Worm (Caenorhabditis elegans) whole organism, young adult: Measurements from ENCODE around the gene M05D6.2.

Experiments used
- C06A6.2 ChIP-seq: fragments of 200-800 bp; sonication (Bioruptor generic); conservative IDR thresholded peaks from 2 replicates; pipeline ENCODE4 v1.3.6; 2022; ENCODE audit warnings: missing genetic modification characterization, missing compliant biosample characterization
- F22D6.2 ChIP-seq: sonication (generic microtip); optimal IDR thresholded peaks from 2 replicates; lab custom pipeline; 2016; ENCODE audit warnings: mild to moderate bottlenecking, missing genetic modification characterization, missing compliant biosample characterization
- F33H1.4 ChIP-seq: fragments of 200-800 bp; sonication (Bioruptor generic); IDR thresholded peaks from 2 replicates; pipeline ENCODE4 v1.3.6; 2022; ENCODE audit warnings: missing genetic modification reagents, missing genetic modification characterization, missing compliant biosample characterization
- F39B2.1 ChIP-seq: fragments of 200-800 bp; sonication (Bioruptor generic); IDR thresholded peaks from 2 replicates; pipeline ENCODE4 v1.3.6; 2022; ENCODE audit warnings: missing genetic modification reagents, missing genetic modification characterization, missing compliant biosample characterization
- F49E8.2 ChIP-seq: sonication (generic microtip); optimal IDR thresholded peaks from 3 replicates; lab custom pipeline; 2017; ENCODE audit warnings: missing genetic modification characterization, mild to moderate bottlenecking, missing compliant biosample characterization, antibody characterized with exemption, moderate library complexity; ENCODE audit not compliant: insufficient read depth
- F55B11.4 ChIP-seq: sonication (generic microtip); optimal IDR thresholded peaks from 2 replicates; lab custom pipeline; 2016; ENCODE audit warnings: missing compliant biosample characterization, missing genetic modification characterization, borderline replicate concordance; ENCODE audit not compliant: insufficient read depth
- T07F8.4 ChIP-seq: sonication (generic microtip); optimal IDR thresholded peaks from 2 replicates; lab custom pipeline; 2016; ENCODE audit warnings: mild to moderate bottlenecking, missing genetic modification characterization, moderate library complexity, missing compliant biosample characterization
- T26A5.8 ChIP-seq: sonication (generic microtip); optimal IDR thresholded peaks from 2 replicates; lab custom pipeline; 2016; ENCODE audit warnings: missing genetic modification characterization, missing compliant biosample characterization
- Y53G8AR.9 ChIP-seq: fragments of 200-800 bp; sonication (Bioruptor generic); conservative IDR thresholded peaks from 2 replicates; pipeline ENCODE4 v1.3.6; 2022; ENCODE audit warnings: missing genetic modification reagents, missing genetic modification characterization, missing compliant biosample characterization
- Y56A3A.18 ChIP-seq: fragments of 200-800 bp; sonication (Bioruptor generic); IDR thresholded peaks from 2 replicates; pipeline ENCODE4 v1.3.6; 2022; ENCODE audit warnings: missing genetic modification reagents, missing genetic modification characterization, missing compliant biosample characterization
- Y95B8A.8 ChIP-seq: fragments of 200-800 bp; sonication (Bioruptor generic); IDR thresholded peaks from 2 replicates; pipeline ENCODE4 v1.3.6; 2022; ENCODE audit warnings: missing genetic modification reagents, missing genetic modification characterization, missing compliant biosample characterization
- ZK185.1 ChIP-seq: sonication (generic microtip); optimal IDR thresholded peaks from 2 replicates; lab custom pipeline; 2016; ENCODE audit warnings: mild to moderate bottlenecking, missing genetic modification characterization, missing compliant biosample characterization; ENCODE audit not compliant: poor library complexity, severe bottlenecking
- aptf-2 ChIP-seq: fragments of 200-800 bp; sonication (Bioruptor generic); conservative IDR thresholded peaks from 2 replicates; pipeline ENCODE4 v1.3.6; 2022; ENCODE audit warnings: missing genetic modification reagents, missing genetic modification characterization, missing compliant biosample characterization
- atf-7 ChIP-seq: sonication (generic microtip); optimal IDR thresholded peaks from 2 replicates; lab custom pipeline; 2017; ENCODE audit warnings: mild to moderate bottlenecking, missing genetic modification characterization, missing compliant biosample characterization
- attf-3 ChIP-seq: fragments of 200-800 bp; sonication (Bioruptor generic); conservative IDR thresholded peaks from 2 replicates; pipeline ENCODE4 v1.3.6; 2022; ENCODE audit warnings: missing genetic modification reagents, missing genetic modification characterization, missing compliant biosample characterization
- bed-2 ChIP-seq: fragments of 200-800 bp; sonication (Bioruptor generic); IDR thresholded peaks from 2 replicates; pipeline ENCODE4 v1.3.6; 2022; ENCODE audit warnings: missing genetic modification reagents, missing genetic modification characterization, missing compliant biosample characterization
- cebp-1 ChIP-seq, 2 experiments: fragments of 200-800 bp in 1 of 2; sonication (Bioruptor generic) in 1 of 2; sonication (generic microtip) in 1 of 2; IDR thresholded peaks in 1 of 2; optimal IDR thresholded peaks in 1 of 2; 2 replicates each; pipeline versions ENCODE4 v1.3.6 to Lab custom; 2017 to 2022; ENCODE audit warnings: missing compliant biosample characterization in 2 of 2, missing genetic modification characterization in 2 of 2, mild to moderate bottlenecking in 1 of 2, missing genetic modification reagents in 1 of 2, moderate library complexity in 1 of 2
- ceh-100 ChIP-seq: fragments of 200-800 bp; sonication (Bioruptor generic); IDR thresholded peaks from 2 replicates; pipeline ENCODE4 v1.3.6; 2022; ENCODE audit warnings: missing genetic modification reagents, missing genetic modification characterization, missing compliant biosample characterization
- ceh-79 ChIP-seq: sonication (generic microtip); optimal IDR thresholded peaks from 2 replicates; lab custom pipeline; 2017; ENCODE audit warnings: mild to moderate bottlenecking, missing genetic modification characterization, missing compliant biosample characterization
- chd-7 ChIP-seq: sonication (generic microtip); optimal IDR thresholded peaks from 2 replicates; lab custom pipeline; 2016; ENCODE audit warnings: mild to moderate bottlenecking, missing genetic modification characterization, moderate library complexity, missing compliant biosample characterization
- dpff-1 ChIP-seq: sonication (generic microtip); optimal IDR thresholded peaks from 2 replicates; lab custom pipeline; 2017; ENCODE audit warnings: mild to moderate bottlenecking, missing genetic modification characterization, missing compliant biosample characterization
- dpl-1 ChIP-seq: fragments of 150-350 bp; optimal IDR thresholded peaks from 2 replicates; lab custom pipeline; 2014; ENCODE audit warnings: missing biosample characterization, missing genetic modification reagents, missing genetic modification characterization
- egrh-3 ChIP-seq: fragments of 200-800 bp; sonication (Bioruptor generic); IDR thresholded peaks from 2 replicates; pipeline ENCODE4 v1.3.6; 2022; ENCODE audit warnings: missing genetic modification reagents, missing genetic modification characterization, missing compliant biosample characterization
- fkh-3 ChIP-seq: sonication (generic microtip); optimal IDR thresholded peaks from 2 replicates; lab custom pipeline; 2016; ENCODE audit warnings: mild to moderate bottlenecking, missing genetic modification characterization, missing compliant biosample characterization
- gei-17 ChIP-seq: fragments of 200-800 bp; sonication (Bioruptor generic); optimal IDR thresholded peaks from 2 replicates; lab custom pipeline; 2018; ENCODE audit warnings: mild to moderate bottlenecking, missing genetic modification characterization, missing compliant biosample characterization
- lsy-27 ChIP-seq: sonication (generic microtip); optimal IDR thresholded peaks from 2 replicates; lab custom pipeline; 2017; ENCODE audit warnings: missing genetic modification characterization, mild to moderate bottlenecking, missing compliant biosample characterization, antibody characterized with exemption, missing genotype, borderline replicate concordance; ENCODE audit not compliant: insufficient read depth
- madf-3 ChIP-seq: fragments of 200-800 bp; sonication (Bioruptor generic); IDR thresholded peaks from 2 replicates; pipeline ENCODE4 v1.3.6; 2022; ENCODE audit warnings: missing genetic modification reagents, missing genetic modification characterization, missing compliant biosample characterization
- mxl-1 ChIP-seq: sonication (generic microtip); optimal IDR thresholded peaks from 2 replicates; lab custom pipeline; 2016; ENCODE audit warnings: missing genetic modification characterization, missing compliant biosample characterization
- nfya-1 ChIP-seq: sonication (generic microtip); optimal IDR thresholded peaks from 2 replicates; lab custom pipeline; 2017; ENCODE audit warnings: antibody characterized with exemption, missing compliant biosample characterization, missing genetic modification characterization, borderline replicate concordance; ENCODE audit not compliant: insufficient read depth
- tbp1 ChIP-seq: fragments of 200-800 bp; sonication (Bioruptor generic); optimal IDR thresholded peaks from 2 replicates; lab custom pipeline; 2018; ENCODE audit warnings: mild to moderate bottlenecking, missing genetic modification characterization, missing compliant biosample characterization
- tlf-1 ChIP-seq: fragments of 200-800 bp; sonication (Bioruptor generic); optimal IDR thresholded peaks from 2 replicates; lab custom pipeline; 2018; ENCODE audit warnings: mild to moderate bottlenecking, missing genetic modification characterization, missing compliant biosample characterization
- unc-62 ChIP-seq: fragments of 150-350 bp; optimal IDR thresholded peaks from 2 replicates; lab custom pipeline; 2014; ENCODE audit warnings: missing biosample characterization, missing genetic modification reagents, missing genetic modification characterization
- xnd-1 ChIP-seq: sonication (generic microtip); optimal IDR thresholded peaks from 2 replicates; lab custom pipeline; 2016; ENCODE audit warnings: missing genotype, missing genetic modification reagents, missing genetic modification characterization, missing compliant biosample characterization
- zim-3 ChIP-seq: sonication (generic microtip); optimal IDR thresholded peaks from 2 replicates; lab custom pipeline; 2017; ENCODE audit warnings: mild to moderate bottlenecking, missing genetic modification characterization, moderate library complexity, missing compliant biosample characterization
- ztf-25 ChIP-seq: fragments of 200-800 bp; sonication (Bioruptor generic); IDR thresholded peaks from 2 replicates; pipeline ENCODE4 v1.3.6; 2022; ENCODE audit warnings: missing genetic modification reagents, missing genetic modification characterization, missing compliant biosample characterization
- ztf-3 ChIP-seq: fragments of 200-800 bp; sonication (Bioruptor generic); optimal IDR thresholded peaks from 2 replicates; lab custom pipeline; 2018; ENCODE audit warnings: mild to moderate bottlenecking, missing genetic modification characterization, missing compliant biosample characterization

The M05D6.2 gene

ce11 chrII:8450750-8451149 is 17.2 kb upstream of the M05D6.2 start:
- TF ChIP-seq cebp-1 (GFP tag; IDR thresholded peaks at IDR 0.05; lab: Robert Waterston, UW) (no peak), cebp-1 (tag; optimal IDR thresholded peaks at IDR 0.05; lab: Kevin White, UChicago) (no peak), tlf-1 (GFP tag; lab: Kevin White, UChicago) (no peak), nfya-1 (no peak), chd-7 (tag; lab: Kevin White, UChicago) (no peak), C06A6.2 (GFP tag; lab: Robert Waterston, UW) (no peak), Y56A3A.18 (GFP tag; lab: Robert Waterston, UW) (no peak), egrh-3 (no peak), dpff-1 (tag; lab: Kevin White, UChicago) (no peak), unc-62 (GFP tag; lab: Kevin White, UChicago) (no peak), lsy-27 (no peak), ZK185.1 (tag; lab: Kevin White, UChicago) (no peak)

DNA sequence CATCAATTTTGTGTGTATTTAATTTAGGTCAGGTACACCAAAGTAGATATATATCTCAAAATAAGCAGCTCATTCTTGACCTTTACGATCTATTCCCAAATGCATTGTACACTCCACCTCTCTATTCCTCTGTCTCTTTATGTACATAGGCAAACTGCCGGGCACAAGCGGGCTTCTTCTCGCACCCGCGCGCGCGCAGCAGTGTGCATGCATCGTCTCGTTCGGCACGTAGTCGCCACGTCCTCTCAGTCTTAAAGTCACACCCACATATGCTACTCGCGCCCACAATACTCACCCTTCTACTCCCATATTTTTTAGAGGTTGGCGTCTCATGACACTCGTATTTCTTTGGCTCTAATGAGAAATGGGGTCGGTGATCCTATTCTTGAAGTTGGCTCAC is 16.5 kb upstream of the M05D6.2 start:
- TF ChIP-seq tbp1 (GFP tag; lab: Kevin White, UChicago) (no peak), madf-3 (no peak), dpl-1 (GFP tag; lab: Kevin White, UChicago) (no peak), unc-62 (GFP tag; lab: Kevin White, UChicago) (no peak), F39B2.1 (GFP tag; lab: Robert Waterston, UW) (no peak), F55B11.4 (no peak), F33H1.4 (no peak), zim-3 (no peak), F22D6.2 (tag; lab: Kevin White, UChicago) (no peak), fkh-3 (no peak), aptf-2 (no peak), gei-17 (GFP tag; lab: Kevin White, UChicago) (no peak), ceh-79 (tag; lab: Kevin White, UChicago) (no peak), Y95B8A.8 (GFP tag; lab: Robert Waterston, UW) (no peak), nfya-1 (no peak), xnd-1 (tag; lab: Kevin White, UChicago) (no peak), mxl-1 (tag; lab: Kevin White, UChicago) (no peak), ceh-100 (no peak), egrh-3 (no peak)

ce11 chrII:8454513-8454912 is 13.4 kb upstream of the M05D6.2 start, which contains the start of gene F22B5.5:
F22B5.5 (minus strand) TSS chrII:8454613.
- TF ChIP-seq T26A5.8 (tag; lab: Kevin White, UChicago) (no peak), ztf-25 (GFP tag; lab: Robert Waterston, UW) (no peak), ztf-3 (GFP tag; lab: Kevin White, UChicago) (no peak), T07F8.4 (tag; lab: Kevin White, UChicago) (no peak), attf-3 (no peak), atf-7 (no peak), dpff-1 (tag; lab: Kevin White, UChicago) (no peak), tlf-1 (GFP tag; lab: Kevin White, UChicago) (no peak), F49E8.2 (tag; lab: Kevin White, UChicago) (no peak), bed-2 (GFP tag; lab: Robert Waterston, UW) (no peak), Y53G8AR.9 (no peak)
